Worm (Caenorhabditis elegans) whole organism, dauer: Measurements from ENCODE around the gene R08F11.1.

ENCODE experiments used
- unc-62 ChIP-seq: sonication (generic microtip); optimal IDR thresholded peaks from 2 replicates; lab custom pipeline; 2017; ENCODE audit warnings: missing biosample characterization, missing genetic modification reagents, missing genetic modification characterization

R08F11.1 gene

DNA sequence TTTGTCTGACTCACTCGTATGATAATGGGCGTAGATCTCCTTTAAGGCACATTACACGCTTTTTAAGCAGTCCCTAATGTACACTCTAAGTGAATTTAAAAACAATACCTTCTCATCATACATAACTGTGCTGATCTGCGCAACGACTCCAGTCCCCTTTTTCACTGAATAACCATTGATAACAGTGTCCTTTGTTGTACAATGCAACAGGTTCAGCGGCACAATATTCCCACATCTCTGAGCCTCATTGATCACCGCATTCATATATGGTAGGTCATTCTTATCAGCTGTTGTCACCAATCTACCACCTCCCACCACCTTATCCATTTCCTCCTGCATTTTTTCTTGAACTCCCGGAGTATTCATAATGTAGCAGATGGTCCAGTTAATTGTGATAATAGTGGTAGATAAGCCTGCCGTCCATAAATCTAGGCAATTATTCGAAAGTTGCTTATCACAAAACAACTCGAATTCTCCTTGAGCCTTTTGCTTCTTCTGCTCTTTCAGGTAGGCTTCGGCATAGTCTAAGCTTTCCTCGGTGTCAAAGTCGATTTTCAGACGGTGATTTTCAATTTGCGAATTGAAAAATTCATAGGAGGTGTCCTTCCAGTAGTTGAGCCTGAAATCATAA, 17.9 kb upstream of the R08F11.1 start:
- no peak for TF ChIP-seq unc-62

DNA sequence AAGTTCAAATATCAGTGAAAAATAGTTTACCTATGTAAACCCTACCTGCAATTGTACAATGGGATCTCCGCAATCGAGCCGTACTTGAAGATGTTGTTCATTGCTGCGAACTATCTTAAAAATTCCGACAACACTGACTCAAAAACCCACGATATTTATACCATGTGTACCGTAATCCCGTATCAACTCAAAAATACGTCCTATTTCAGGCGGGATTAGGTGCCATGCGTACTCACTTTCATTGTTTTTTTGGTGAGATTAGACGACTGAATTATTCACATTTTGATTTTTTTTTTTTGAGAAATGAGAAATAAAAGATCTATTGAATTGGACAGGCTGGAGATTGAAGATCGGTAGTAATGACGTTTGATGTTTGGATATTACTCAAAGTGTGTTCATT, 16.4 kb upstream of the R08F11.1 start, which contains the start of gene srt-30:
TSS of gene srt-30 (minus strand) at position 101 of the 400 bp plus-strand sequence.
- no peak for TF ChIP-seq unc-62

DNA sequence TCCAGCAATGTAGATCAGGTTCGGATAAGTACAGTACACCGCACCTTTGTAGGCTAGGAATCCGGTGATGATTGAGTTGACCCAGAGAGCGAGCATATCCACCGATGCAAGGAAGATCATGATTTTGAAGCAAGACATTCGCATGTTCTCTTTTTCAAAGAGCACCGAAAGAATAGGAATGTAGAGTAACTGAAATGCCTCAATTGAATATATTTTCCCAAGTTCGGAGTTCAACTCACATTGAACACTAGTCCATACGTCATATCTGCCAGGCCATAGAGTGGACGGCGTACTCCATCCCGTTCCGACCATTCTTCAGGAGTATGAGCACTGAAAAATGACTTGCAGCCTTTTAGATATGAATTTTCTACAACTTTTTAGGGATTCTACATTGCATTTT, 15.7 kb upstream of the R08F11.1 start:
- TF ChIP-seq unc-62: no peak

DNA sequence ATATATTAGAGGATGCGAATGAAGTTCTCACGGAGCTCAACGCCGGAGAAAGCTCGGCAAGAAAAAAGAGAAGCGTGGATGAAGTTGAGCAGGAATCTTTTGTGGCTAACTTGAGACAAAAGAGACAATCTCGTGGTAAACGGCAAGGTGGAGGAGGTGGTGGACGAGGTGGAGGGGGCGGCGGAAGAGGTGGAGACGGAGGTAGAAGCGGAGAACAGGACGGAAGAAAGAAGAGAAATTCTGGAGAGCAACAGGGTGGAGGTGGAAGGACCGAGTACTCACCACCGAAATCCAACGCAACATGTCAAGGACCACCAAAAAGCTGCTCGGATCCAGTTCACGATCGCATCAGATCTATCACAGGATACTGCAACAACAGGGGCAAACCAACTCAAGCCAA, 6.4 kb upstream of the R08F11.1 start:
- no peak for TF ChIP-seq unc-62

DNA sequence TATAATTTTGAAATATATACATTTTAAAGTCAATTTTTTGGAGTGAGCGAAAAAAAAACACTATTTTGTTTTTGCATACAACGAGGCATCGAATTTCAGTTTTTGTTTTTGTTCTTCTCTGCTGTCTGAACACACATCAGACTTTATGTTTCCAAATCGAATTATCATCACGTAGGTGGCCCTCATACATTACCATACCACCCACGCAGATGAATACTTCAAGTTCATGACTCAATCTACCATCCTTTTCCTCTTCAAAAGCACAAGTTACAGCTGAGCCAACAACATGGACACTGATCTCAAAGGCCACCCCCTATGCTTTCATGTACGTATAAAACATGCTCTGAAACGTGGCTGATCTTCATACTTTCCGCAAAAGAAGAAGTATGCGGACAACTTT, 5.8 kb upstream of the R08F11.1 start, which contains the start of gene R08F11.7:
TSS of gene R08F11.7 (plus strand) at position 301 of the 400 bp plus-strand sequence.
- no peak for TF ChIP-seq unc-62

DNA sequence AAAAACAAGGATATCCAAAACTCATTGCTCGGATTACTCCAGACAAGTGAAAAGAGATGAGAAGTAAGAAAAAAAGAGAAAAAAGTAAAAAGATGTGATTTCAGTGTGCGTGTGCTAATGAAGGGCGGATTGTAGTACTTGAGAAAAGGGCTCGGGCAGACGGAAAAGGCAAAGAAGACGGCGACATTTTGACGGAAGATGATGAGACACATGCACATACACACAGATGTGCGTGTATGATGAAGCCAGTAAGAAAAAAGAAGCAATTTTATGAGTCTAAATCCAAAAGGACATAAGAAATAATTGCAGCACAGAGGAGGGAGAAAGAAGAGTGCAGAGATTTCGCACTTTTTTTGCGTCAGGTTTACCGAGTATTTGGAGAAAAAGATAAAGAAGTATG, 4.5 kb upstream of the R08F11.1 start:
- no peak for TF ChIP-seq unc-62

DNA sequence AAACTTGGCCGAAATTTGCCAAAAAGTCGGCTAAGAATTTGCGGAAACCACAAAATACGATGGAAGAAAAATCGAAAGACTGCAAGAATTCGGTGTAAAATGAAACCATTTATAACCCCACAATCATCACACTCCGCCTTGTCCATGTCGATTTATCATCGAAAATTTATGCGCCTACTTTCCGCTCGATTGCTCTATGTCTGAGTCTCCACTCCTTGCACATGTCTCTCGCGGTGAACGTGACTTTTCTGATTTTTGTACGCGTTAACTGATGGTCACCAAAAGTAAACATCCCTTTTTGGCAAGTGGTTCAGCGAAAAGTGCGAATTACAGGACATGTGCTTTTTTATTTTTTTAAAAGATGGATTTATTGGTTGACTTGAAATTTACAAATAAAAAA, 7.1 kb downstream of the R08F11.1 start:
- TF ChIP-seq unc-62: no peak

DNA sequence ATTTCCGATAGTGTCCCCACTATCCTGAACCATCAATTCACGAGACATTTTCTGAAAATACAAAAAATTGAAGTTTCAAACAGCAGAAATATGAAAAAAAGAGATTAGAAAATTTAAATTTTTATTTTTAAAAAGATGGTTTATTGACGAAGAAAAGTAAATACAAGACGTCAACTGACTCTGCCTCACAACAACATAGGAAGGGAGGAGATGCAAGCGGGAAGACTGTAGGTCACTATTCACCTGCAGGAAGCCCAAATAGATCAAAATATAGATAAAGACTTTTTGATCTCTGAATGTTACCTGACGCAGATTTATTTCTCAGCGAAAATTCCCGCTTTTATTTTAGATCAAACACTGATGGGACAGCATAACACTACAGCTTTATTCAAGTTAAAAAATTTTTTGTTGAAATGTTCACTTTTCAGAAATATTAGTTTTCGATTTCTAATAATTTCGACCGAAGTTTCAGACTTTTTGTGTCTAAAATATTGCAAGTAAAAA, 7.9 kb downstream of the R08F11.1 start, which contains the start of gene cysl-3:
TSS of gene cysl-3 (minus strand) at position 51 of the 504 bp plus-strand sequence.
- no peak for TF ChIP-seq unc-62

DNA sequence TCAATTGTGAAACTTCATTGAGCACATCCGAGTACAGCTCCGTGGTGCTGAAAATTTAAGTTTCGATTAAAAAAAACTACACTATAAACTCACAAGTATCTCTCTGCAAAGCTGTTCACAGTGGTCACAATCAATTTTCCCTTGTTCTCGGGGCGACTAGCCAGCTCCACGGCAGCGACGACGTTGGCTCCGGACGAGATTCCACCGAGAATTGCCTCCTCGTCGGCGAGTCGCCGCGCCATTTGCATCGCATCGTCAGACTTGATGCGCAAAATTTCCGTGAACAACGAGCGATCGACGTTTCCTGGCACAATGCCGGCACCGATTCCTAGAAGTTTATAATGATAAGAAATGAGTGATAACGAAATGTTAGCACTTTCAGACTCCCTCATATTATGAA, 9.4 kb downstream of the R08F11.1 start:
- TF ChIP-seq unc-62: no peak

DNA sequence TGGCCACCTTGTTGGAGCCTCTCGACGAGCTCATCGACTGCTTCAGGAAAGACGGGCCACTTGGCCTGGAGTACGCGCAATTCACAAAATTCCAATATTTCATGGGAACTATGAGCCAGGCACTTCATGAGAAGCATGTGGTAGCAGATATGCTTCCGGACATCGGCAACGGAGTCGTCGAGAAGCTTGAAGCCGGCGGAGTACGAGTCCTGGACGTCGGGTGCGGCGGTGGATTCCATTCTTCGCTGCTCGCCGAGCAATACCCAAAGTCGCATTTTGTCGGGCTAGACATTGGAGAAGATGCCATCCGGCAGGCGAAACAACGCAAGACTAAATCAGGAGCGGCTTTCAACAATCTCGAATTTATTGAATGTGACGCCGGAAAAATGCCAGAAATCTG, 10.4 kb downstream of the R08F11.1 start:
- no peak for TF ChIP-seq unc-62

DNA sequence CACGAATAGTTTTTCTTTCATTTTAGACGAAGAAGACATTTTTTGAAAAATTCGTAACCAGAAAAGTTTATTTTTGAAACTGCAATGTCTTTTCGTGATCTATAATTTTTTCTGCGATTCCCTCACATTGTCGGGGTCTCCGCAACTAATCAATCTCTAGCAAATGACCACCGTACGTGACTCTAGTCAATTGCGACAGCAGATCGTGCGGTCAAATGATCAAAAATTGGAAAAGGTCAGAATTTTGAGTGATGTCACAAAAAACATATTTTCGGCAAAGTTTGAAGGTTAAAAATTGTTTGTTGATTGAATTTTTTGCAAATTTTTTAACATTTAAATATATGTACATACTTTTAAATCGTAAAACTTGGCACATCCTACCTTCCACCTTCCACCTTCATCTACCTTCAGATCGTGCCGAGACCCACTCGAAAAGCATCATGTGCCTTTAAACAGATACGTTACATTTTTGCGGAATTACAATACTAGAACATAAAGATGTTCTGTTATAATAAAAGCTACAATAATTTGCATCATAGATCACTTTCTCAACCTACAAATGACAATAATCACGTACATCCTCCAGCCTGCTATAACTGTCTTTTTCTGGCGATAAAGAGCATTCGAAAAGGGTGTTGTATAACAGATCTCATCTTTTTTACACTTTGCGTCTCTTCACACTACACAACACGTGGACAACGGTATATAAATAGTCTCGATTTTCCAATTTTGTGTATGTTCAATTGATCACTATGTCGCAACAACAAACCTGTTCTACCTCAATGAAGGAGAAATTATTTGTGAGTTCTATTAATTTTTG, 12.4 kb downstream of the R08F11.1 start, which contains the start of the genes R08E5.1 and rips-1:
TSS of gene R08E5.1 (minus strand) at position 82 of the 820 bp plus-strand sequence.
TSS of gene rips-1 (plus strand) at position 585 of the 820 bp plus-strand sequence.
- TF ChIP-seq unc-62: no peak

DNA sequence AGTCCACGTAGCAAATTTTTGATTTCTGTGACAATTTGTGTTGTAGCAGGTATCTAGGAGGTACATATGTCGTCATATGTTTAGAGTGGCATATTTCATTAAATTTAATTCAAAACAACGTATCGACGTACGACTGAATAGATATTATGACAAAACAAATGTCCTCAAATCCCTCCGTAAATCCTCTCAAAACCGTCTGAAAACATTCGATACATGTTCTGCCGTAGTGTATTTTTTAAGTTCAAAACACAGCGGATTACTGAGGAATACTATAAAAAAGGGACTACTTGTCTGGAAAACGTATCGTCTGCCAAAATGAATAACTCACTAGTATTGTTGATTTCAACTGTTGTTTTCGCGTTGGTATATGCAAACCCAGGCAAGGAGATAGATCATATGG, 15.7 kb downstream of the R08F11.1 start, which contains the start of gene R08E5.4:
TSS of gene R08E5.4 (plus strand) at position 301 of the 400 bp plus-strand sequence.
- no peak for TF ChIP-seq unc-62

DNA sequence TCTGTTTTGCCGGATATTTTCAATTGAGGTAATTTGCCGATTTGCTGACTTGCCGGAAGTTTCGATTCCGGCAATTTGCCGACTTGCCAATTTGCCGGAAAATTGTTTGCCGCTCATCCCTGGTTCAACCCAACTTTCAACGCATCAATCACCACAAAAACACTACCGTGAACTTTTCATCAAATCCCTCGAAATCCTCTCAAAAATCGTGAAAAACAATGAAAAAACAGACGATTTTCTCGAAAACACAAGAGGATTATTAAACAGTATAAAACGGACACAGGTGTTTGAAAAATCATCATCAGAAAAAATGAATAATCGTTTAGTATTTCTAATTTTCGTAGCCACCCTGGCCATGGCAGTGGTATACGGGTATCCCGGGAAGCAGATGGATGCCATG, 17.1 kb downstream of the R08F11.1 start, which contains the start of gene Y39H10A.1:
TSS of gene Y39H10A.1 (plus strand) at position 301 of the 400 bp plus-strand sequence.
- TF ChIP-seq unc-62: no peak

DNA sequence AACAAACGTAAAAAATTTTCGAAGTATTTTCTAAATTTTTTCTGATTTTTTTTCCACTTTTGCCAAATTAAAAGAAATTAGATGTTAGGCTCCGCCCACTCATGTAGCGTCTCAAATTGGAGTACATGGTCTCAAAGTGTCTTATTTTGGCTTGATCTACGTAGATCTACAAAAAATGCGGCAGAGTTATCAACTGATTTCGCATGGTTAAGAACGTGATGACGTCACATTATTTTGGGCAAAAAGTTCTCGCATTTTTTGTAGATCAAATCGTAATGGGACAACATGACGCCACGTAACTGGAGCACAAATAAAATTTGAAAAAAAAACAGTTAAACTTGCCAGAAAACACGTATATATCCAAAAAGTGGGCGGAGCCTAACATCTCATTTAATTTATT, 22.2 kb downstream of the R08F11.1 start:
- no peak for TF ChIP-seq unc-62

DNA sequence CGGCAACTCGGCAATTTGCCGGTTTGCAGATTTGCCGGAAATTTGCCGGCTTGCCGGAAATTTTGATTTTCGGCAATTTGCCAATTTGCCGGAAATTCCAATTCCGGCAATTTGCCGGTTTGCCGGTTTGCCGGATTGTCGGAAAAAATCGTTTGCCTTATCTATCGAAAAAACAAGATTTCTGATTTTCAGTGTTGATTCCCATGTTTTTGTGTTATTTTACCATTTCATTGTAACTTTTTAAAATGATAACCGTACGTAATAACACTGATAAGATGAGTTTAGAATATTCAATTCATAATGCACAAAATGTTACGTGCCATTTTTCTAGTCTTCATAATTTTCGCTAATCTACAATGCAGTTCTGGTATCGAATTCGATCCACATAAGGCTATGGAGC, 23.2 kb downstream of the R08F11.1 start, which contains the start of gene oac-55:
TSS of gene oac-55 (plus strand) at position 301 of the 400 bp plus-strand sequence.
- no peak for TF ChIP-seq unc-62

DNA sequence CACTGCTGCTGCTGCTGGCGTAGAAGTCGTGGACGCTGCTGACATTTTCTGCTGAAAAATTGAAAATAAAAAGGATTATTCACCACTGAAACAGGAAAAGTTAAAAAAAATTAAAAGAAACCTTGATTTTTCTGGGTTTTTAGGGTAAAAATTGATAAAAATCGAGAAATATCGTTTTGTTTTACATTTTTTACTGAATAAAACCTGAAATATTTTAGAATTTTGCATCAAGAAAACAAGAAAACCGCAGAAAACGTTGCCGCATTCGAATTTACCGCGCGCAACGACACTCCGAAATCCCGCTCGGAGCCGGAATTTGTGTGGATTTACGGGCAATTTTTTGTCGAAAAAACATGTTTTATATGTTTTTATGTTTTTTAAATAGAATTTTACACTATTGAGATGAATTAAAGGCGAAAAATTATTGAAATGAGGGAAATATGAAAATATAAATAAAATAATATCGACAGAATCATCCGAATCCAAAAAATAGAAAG, 24.6 kb downstream of the R08F11.1 start, which contains the start of gene chk-1:
TSS of gene chk-1 (minus strand) at position 51 of the 497 bp plus-strand sequence.
- TF ChIP-seq unc-62: no peak

DNA sequence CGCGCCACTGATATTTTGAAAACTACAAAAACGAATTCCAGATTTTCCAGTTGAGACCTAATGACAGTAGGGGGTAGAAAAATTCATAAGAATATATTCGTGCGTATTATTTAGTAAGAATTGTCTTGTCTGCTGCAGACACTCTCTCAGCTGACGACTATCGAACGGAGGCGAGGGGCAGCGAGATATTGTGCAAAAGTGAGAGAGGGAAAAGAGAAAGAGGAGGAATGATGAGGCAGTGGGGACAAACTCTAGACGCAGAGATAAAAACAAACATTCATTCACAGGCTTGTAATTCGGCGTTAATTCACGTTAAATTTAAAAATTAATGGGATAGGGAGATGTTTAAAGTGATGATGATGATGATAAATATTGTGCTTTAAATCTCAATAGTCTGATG, 27.1 kb downstream of the R08F11.1 start, which contains the start of gene gid-7:
TSS of gene gid-7 (minus strand) at position 188 of the 400 bp plus-strand sequence.
- no peak for TF ChIP-seq unc-62
